Fruit fly (Drosophila melanogaster) whole organism, embryonic: ENCODE data around the gene Fibp.

ENCODE experiments used
- Ada2b ChIP-seq: fragments of 200-800 bp; sonication (Bioruptor generic); IDR thresholded peaks from 2 replicates; pipeline ENCODE4 v1.3.6; 2022; ENCODE audit warnings: missing biosample characterization, missing genetic modification characterization
- Bdp1 ChIP-seq: fragments of 200-800 bp; sonication (Bioruptor generic); optimal IDR thresholded peaks from 3 replicates; lab custom pipeline; 2016; ENCODE audit warnings: missing biosample characterization, missing genetic modification characterization
- Bgb ChIP-seq: fragments of 200-800 bp; sonication (Bioruptor generic); IDR thresholded peaks from 2 replicates; pipeline ENCODE4 v1.3.6; 2022; ENCODE audit warnings: missing biosample characterization, missing genetic modification characterization; ENCODE audit not compliant: partially characterized antibody
- CG1024 ChIP-seq: fragments of 200-800 bp; sonication (Bioruptor generic); IDR thresholded peaks from 2 replicates; pipeline ENCODE4 v1.3.6; 2022; ENCODE audit warnings: missing biosample characterization, missing genetic modification characterization
- CG14667 ChIP-seq: fragments of 200-800 bp; sonication (Bioruptor generic); IDR thresholded peaks from 2 replicates; pipeline ENCODE4 v1.3.6; 2022; ENCODE audit warnings: missing biosample characterization, missing genetic modification characterization
- CG15073 ChIP-seq: fragments of 200-800 bp; sonication (Bioruptor generic); optimal IDR thresholded peaks from 2 replicates; lab custom pipeline; 2016; ENCODE audit warnings: missing biosample characterization, missing genetic modification characterization
- CG1647 ChIP-seq: fragments of 200-800 bp; sonication (Bioruptor generic); optimal IDR thresholded peaks from 3 replicates; lab custom pipeline; 2016; ENCODE audit warnings: missing biosample characterization, missing genetic modification characterization
- CG16779 ChIP-seq: fragments of 200-800 bp; sonication (Bioruptor generic); IDR thresholded peaks from 2 replicates; pipeline ENCODE4 v1.3.6; 2022; ENCODE audit warnings: missing biosample characterization, missing genetic modification characterization
- CG16815 ChIP-seq: fragments of 200-800 bp; sonication (Bioruptor generic); optimal IDR thresholded peaks from 3 replicates; lab custom pipeline; 2017; ENCODE audit warnings: missing biosample characterization, mild to moderate bottlenecking, missing genetic modification characterization
- CG17186 ChIP-seq: fragments of 200-800 bp; sonication (Bioruptor generic); optimal IDR thresholded peaks from 3 replicates; lab custom pipeline; 2017; ENCODE audit warnings: missing biosample characterization, missing genetic modification reagents, missing genetic modification characterization
- CG17361 ChIP-seq: fragments of 200-800 bp; sonication (Bioruptor generic); IDR thresholded peaks from 3 replicates; pipeline ENCODE4 v1.3.6; 2022; ENCODE audit warnings: missing biosample characterization, missing genetic modification characterization
- CG18764 ChIP-seq: fragments of 200-800 bp; sonication (Bioruptor generic); optimal IDR thresholded peaks from 3 replicates; lab custom pipeline; 2016; ENCODE audit warnings: missing biosample characterization, missing genetic modification characterization
- CG2202 ChIP-seq: fragments of 200-800 bp; sonication (Bioruptor generic); optimal IDR thresholded peaks from 2 replicates; lab custom pipeline; 2018; ENCODE audit warnings: missing biosample characterization, mild to moderate bottlenecking, missing genetic modification characterization
- CG2712 ChIP-seq: fragments of 200-800 bp; optimal IDR thresholded peaks from 3 replicates; lab custom pipeline; 2019; ENCODE audit warnings: missing biosample characterization, mild to moderate bottlenecking, missing genetic modification characterization, moderate library complexity
- CG43689 ChIP-seq: fragments of 200-800 bp; sonication (Bioruptor generic); IDR thresholded peaks from 2 replicates; pipeline ENCODE4 v1.3.6; 2022; ENCODE audit warnings: missing biosample characterization, missing genetic modification characterization
- CG8388 ChIP-seq: fragments of 200-800 bp; sonication (Bioruptor generic); optimal IDR thresholded peaks from 2 replicates; lab custom pipeline; 2019; ENCODE audit warnings: missing biosample characterization, mild to moderate bottlenecking, missing genetic modification characterization, moderate library complexity
- CG9797 ChIP-seq: fragments of 200-800 bp; sonication (Bioruptor generic); optimal IDR thresholded peaks from 3 replicates; lab custom pipeline; 2018; ENCODE audit warnings: missing biosample characterization, mild to moderate bottlenecking, missing genetic modification characterization
- D19B ChIP-seq: fragments of 200-800 bp; sonication (Bioruptor generic); optimal IDR thresholded peaks from 2 replicates; lab custom pipeline; 2017; ENCODE audit warnings: missing biosample characterization, mild to moderate bottlenecking, missing genetic modification characterization
- Dbx ChIP-seq: fragments of 200-800 bp; sonication (Bioruptor generic); IDR thresholded peaks from 3 replicates; pipeline ENCODE4 v1.3.6; 2022; ENCODE audit warnings: missing biosample characterization, missing genetic modification characterization
- Deaf1 ChIP-seq: fragments of 200-800 bp; optimal IDR thresholded peaks from 3 replicates; lab custom pipeline; 2019; ENCODE audit warnings: missing biosample characterization, mild to moderate bottlenecking, missing genetic modification characterization, moderate library complexity
- Dek ChIP-seq: fragments of 200-800 bp; sonication (Bioruptor generic); optimal IDR thresholded peaks from 3 replicates; lab custom pipeline; 2019; ENCODE audit warnings: missing biosample characterization, mild to moderate bottlenecking, missing genetic modification characterization, moderate library complexity
- Dip3 ChIP-seq: fragments of 200-800 bp; sonication (Bioruptor generic); optimal IDR thresholded peaks from 3 replicates; lab custom pipeline; 2016; ENCODE audit warnings: missing biosample characterization, missing genetic modification characterization
- ERR ChIP-seq: fragments of 200-800 bp; sonication (Bioruptor generic); optimal IDR thresholded peaks from 2 replicates; lab custom pipeline; 2016; ENCODE audit warnings: missing biosample characterization, missing genetic modification characterization
- Fer2 ChIP-seq: fragments of 200-800 bp; sonication (Bioruptor generic); optimal IDR thresholded peaks from 2 replicates; lab custom pipeline; 2018; ENCODE audit warnings: missing biosample characterization, mild to moderate bottlenecking, missing genetic modification characterization, moderate library complexity
- GATAe ChIP-seq: fragments of 200-800 bp; sonication (Bioruptor generic); conservative IDR thresholded peaks from 2 replicates; pipeline ENCODE4 v1.3.6; 2022; ENCODE audit warnings: missing biosample characterization, missing genetic modification characterization
- HLH4C ChIP-seq: fragments of 200-800 bp; sonication (Bioruptor generic); IDR thresholded peaks from 3 replicates; pipeline ENCODE4 v1.3.6; 2022; ENCODE audit warnings: missing biosample characterization, missing genetic modification characterization; ENCODE audit not compliant: partially characterized antibody
- Hey ChIP-seq: fragments of 200-800 bp; sonication (Bioruptor generic); optimal IDR thresholded peaks from 3 replicates; lab custom pipeline; 2018; ENCODE audit warnings: missing biosample characterization, mild to moderate bottlenecking, missing genetic modification characterization
- Hr78 ChIP-seq, 2 experiments: fragments of 200-800 bp in 1 of 2; fragments of >200 bp in 1 of 2; sonication (Bioruptor generic) in 1 of 2; optimal IDR thresholded peaks; 2 replicates each; lab custom pipeline; 2017 to 2019; ENCODE audit warnings: missing biosample characterization in 2 of 2, missing genetic modification characterization in 2 of 2, mild to moderate bottlenecking in 1 of 2, moderate library complexity in 1 of 2
- NK7.1 ChIP-seq: fragments of 200-800 bp; sonication (Bioruptor generic); optimal IDR thresholded peaks from 3 replicates; lab custom pipeline; 2016; ENCODE audit warnings: missing biosample characterization, missing genetic modification characterization
- Nf-YB ChIP-seq: fragments of 200-800 bp; sonication (Bioruptor generic); optimal IDR thresholded peaks from 3 replicates; lab custom pipeline; 2019; ENCODE audit warnings: missing biosample characterization, mild to moderate bottlenecking, missing genetic modification characterization, moderate library complexity
- Nf-YC ChIP-seq: fragments of 200-800 bp; optimal IDR thresholded peaks from 3 replicates; lab custom pipeline; 2019; ENCODE audit warnings: missing biosample characterization, mild to moderate bottlenecking, missing genetic modification characterization, moderate library complexity
- Opbp ChIP-seq: fragments of 200-800 bp; sonication (Bioruptor generic); IDR thresholded peaks from 3 replicates; pipeline ENCODE4 v1.3.6; 2022; ENCODE audit warnings: missing biosample characterization, missing genetic modification characterization; ENCODE audit not compliant: partially characterized antibody
- Spps ChIP-seq: fragments of 200-800 bp; sonication (Bioruptor generic); optimal IDR thresholded peaks from 2 replicates; lab custom pipeline; 2018; ENCODE audit warnings: missing biosample characterization, mild to moderate bottlenecking, missing genetic modification characterization
- Usf ChIP-seq: fragments of 200-800 bp; sonication (Bioruptor generic); optimal IDR thresholded peaks from 2 replicates; lab custom pipeline; 2017; ENCODE audit warnings: missing genotype, missing biosample characterization, missing genetic modification characterization
- al ChIP-seq: fragments of 200-800 bp; sonication (Bioruptor generic); IDR thresholded peaks from 2 replicates; pipeline ENCODE4 v1.3.6; 2022; ENCODE audit warnings: missing biosample characterization, missing genetic modification characterization
- ase ChIP-seq: fragments of 200-800 bp; sonication (Bioruptor generic); IDR thresholded peaks from 3 replicates; pipeline ENCODE4 v1.3.6; 2022; ENCODE audit warnings: missing biosample characterization, missing genetic modification characterization
- crc ChIP-seq: fragments of 200-800 bp; sonication (Bioruptor generic); optimal IDR thresholded peaks from 2 replicates; lab custom pipeline; 2016; ENCODE audit warnings: missing biosample characterization, missing genetic modification characterization
- crp ChIP-seq, 2 experiments: fragments of 200-800 bp; sonication (Bioruptor generic); optimal IDR thresholded peaks; 2 replicates in 1 of 2; 3 replicates in 1 of 2; lab custom pipeline; 2017; ENCODE audit warnings: missing biosample characterization in 2 of 2, missing genetic modification characterization in 2 of 2, mild to moderate bottlenecking in 1 of 2, moderate library complexity in 1 of 2
- fd3F ChIP-seq: fragments of 200-800 bp; sonication (Bioruptor generic); optimal IDR thresholded peaks from 2 replicates; lab custom pipeline; 2018; ENCODE audit warnings: missing biosample characterization, mild to moderate bottlenecking, missing genetic modification characterization, moderate library complexity
- grn ChIP-seq: fragments of 200-800 bp; sonication (Bioruptor generic); optimal IDR thresholded peaks from 3 replicates; lab custom pipeline; 2017; ENCODE audit warnings: missing biosample characterization, missing genetic modification characterization
- ham ChIP-seq: fragments of 200-800 bp; sonication (Bioruptor generic); IDR thresholded peaks from 2 replicates; pipeline ENCODE4 v1.3.6; 2022; ENCODE audit warnings: missing biosample characterization, missing genetic modification characterization
- hbn ChIP-seq: fragments of 200-800 bp; sonication (Bioruptor generic); IDR thresholded peaks from 2 replicates; pipeline ENCODE4 v1.3.6; 2022; ENCODE audit warnings: missing biosample characterization, missing genetic modification characterization; ENCODE audit not compliant: partially characterized antibody
- inv ChIP-seq: fragments of 200-800 bp; sonication (Bioruptor generic); IDR thresholded peaks from 2 replicates; pipeline ENCODE4 v1.3.6; 2022; ENCODE audit warnings: missing biosample characterization, missing genetic modification characterization; ENCODE audit not compliant: partially characterized antibody
- org-1 ChIP-seq: fragments of 200-800 bp; sonication (Bioruptor generic); optimal IDR thresholded peaks from 2 replicates; lab custom pipeline; 2017; ENCODE audit warnings: missing biosample characterization, missing genetic modification characterization
- phol ChIP-seq: fragments of 200-800 bp; sonication (Bioruptor generic); optimal IDR thresholded peaks from 3 replicates; lab custom pipeline; 2018; ENCODE audit warnings: missing biosample characterization, mild to moderate bottlenecking, missing genetic modification characterization, moderate library complexity
- pnt ChIP-seq: fragments of 200-800 bp; sonication (Bioruptor generic); optimal IDR thresholded peaks from 3 replicates; lab custom pipeline; 2016; ENCODE audit warnings: missing biosample characterization, missing genetic modification characterization
- pros ChIP-seq: fragments of 200-800 bp; sonication (Bioruptor generic); optimal IDR thresholded peaks from 3 replicates; lab custom pipeline; 2019; ENCODE audit warnings: missing biosample characterization, mild to moderate bottlenecking, missing genetic modification characterization, moderate library complexity
- row ChIP-seq: fragments of 200-800 bp; sonication (Bioruptor generic); IDR thresholded peaks from 3 replicates; pipeline ENCODE4 v1.3.6; 2022; ENCODE audit warnings: missing biosample characterization, missing genetic modification characterization
- shn ChIP-seq: fragments of 200-800 bp; sonication (Bioruptor generic); optimal IDR thresholded peaks from 3 replicates; lab custom pipeline; 2016; ENCODE audit warnings: missing biosample characterization, missing genetic modification characterization
- sim ChIP-seq: fragments of 200-800 bp; sonication (Bioruptor generic); IDR thresholded peaks from 2 replicates; pipeline ENCODE4 v1.3.6; 2022; ENCODE audit warnings: missing biosample characterization, missing genetic modification characterization
- sna ChIP-seq: fragments of 200-800 bp; sonication (Bioruptor generic); IDR thresholded peaks from 2 replicates; pipeline ENCODE4 v1.3.6; 2022; ENCODE audit warnings: missing biosample characterization, missing genetic modification characterization; ENCODE audit not compliant: partially characterized antibody

Gene Fibp

DNA sequence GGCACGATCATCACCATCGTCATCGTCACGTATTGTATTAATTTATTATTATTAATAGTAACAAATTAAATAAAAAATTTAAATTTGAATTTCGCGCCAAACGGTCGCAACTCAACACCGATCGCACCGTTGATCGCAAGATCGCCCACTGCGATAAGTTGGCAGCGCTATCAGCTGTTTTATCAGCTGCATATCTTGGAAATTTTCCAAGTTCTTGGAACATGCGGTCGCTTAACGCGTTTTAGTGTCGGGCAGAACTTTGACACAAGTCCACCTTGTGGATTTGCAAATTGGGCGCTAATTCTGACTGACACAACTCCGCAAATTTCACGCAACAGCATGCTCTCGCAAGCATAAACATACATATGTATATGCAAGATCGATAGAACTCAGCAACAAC lies 43.4 kb upstream of the Fibp start (continued):
- TF ChIP-seq CG8388 (GFP tag; lab: Kevin White, UChicago) (no peak), Spps (tag; lab: Kevin White, UChicago) (no peak), GATAe (no peak), pnt (no peak), sim (no peak), Hr78 (GFP tag; optimal IDR thresholded peaks at IDR 0.05; lab: Kevin White, UChicago) (peak in 1 of 2 experiments; percentile 22), ase (no peak), Hey (tag; lab: Kevin White, UChicago) (no peak), CG15073 (GFP tag; lab: Kevin White, UChicago) (no peak), grn (GFP tag; lab: Kevin White, UChicago) (peak; percentile 83), crp (GFP tag; optimal IDR thresholded peaks at IDR 0.05; lab: Kevin White, UChicago) (peak; percentile 96 to 100), sna (no peak), Dip3 (no peak), HLH4C (GFP tag; lab: Robert Waterston, UW) (no peak), org-1 (GFP tag; lab: Kevin White, UChicago) (no peak), Ada2b (GFP tag; lab: Robert Waterston, UW) (no peak), CG1647 (GFP tag; lab: Kevin White, UChicago) (no peak), CG16815 (GFP tag; lab: Kevin White, UChicago) (no peak), Opbp (GFP tag; lab: Robert Waterston, UW) (peak; percentile 52; the same call in 1 of the 3 replicates), CG43689 (no peak), CG14667 (GFP tag; lab: Robert Waterston, UW) (no peak), hbn (GFP tag; lab: Robert Waterston, UW) (no peak; the same call in 1 of the 2 replicates), inv (GFP tag; lab: Robert Waterston, UW) (no peak), NK7.1 (GFP tag; lab: Kevin White, UChicago) (no peak), crc (GFP tag; lab: Kevin White, UChicago) (no peak), Bdp1 (GFP tag; lab: Kevin White, UChicago) (no peak), Nf-YB (GFP tag; lab: Kevin White, UChicago) (no peak), Fer2 (tag; lab: Kevin White, UChicago) (no peak), Bgb (GFP tag; lab: Robert Waterston, UW) (peak; percentile 47; the same call in 1 of the 2 replicates), D19B (no peak), Nf-YC (tag; lab: Kevin White, UChicago) (no peak), Usf (GFP tag; lab: Kevin White, UChicago) (no peak), CG1024 (no peak), pros (GFP tag; lab: Kevin White, UChicago) (no peak), CG17361 (0 out of 3 replicates have a peak, but pooled peaks have one; percentile 11), CG16779 (GFP tag; lab: Robert Waterston, UW) (no peak), ERR (GFP tag; lab: Kevin White, UChicago) (no peak), ham (GFP tag; lab: Robert Waterston, UW) (no peak), Deaf1 (tag; lab: Kevin White, UChicago) (no peak), CG2712 (tag; lab: Kevin White, UChicago) (peak; percentile 34), phol (tag; lab: Kevin White, UChicago) (peak; percentile 36), shn (no peak), CG2202 (tag; lab: Kevin White, UChicago) (no peak), CG17186 (GFP tag; lab: Kevin White, UChicago) (peak; percentile 45), Dek (no peak), CG18764 (GFP tag; lab: Kevin White, UChicago) (no peak), row (no peak; the same call in 2 of the 3 replicates), al (no peak), Dbx (0 out of 3 replicates have a peak, but pooled peaks have one; percentile 26), fd3F (no peak), CG9797 (GFP tag; lab: Kevin White, UChicago) (peak; percentile 49)
